Worm (Caenorhabditis elegans) whole organism, late embryonic: ENCODE measurements around the gene jmjd-5.

Experiments used
- ceh-22 ChIP-seq: sonication (generic microtip); optimal IDR thresholded peaks from 2 replicates; lab custom pipeline; 2017; ENCODE audit warnings: missing biosample characterization, missing genetic modification characterization
- ceh-45 ChIP-seq: fragments of 200-800 bp; sonication (Bioruptor generic); IDR thresholded peaks from 2 replicates; pipeline ENCODE4 v1.3.6; 2022; ENCODE audit warnings: missing genetic modification reagents, missing genetic modification characterization, missing compliant biosample characterization
- ceh-9 ChIP-seq: sonication (generic microtip); optimal IDR thresholded peaks from 2 replicates; lab custom pipeline; 2016; ENCODE audit warnings: mild to moderate bottlenecking, missing genetic modification characterization, inconsistent platforms, missing compliant biosample characterization
- elt-2 ChIP-seq: sonication (generic microtip); optimal IDR thresholded peaks from 2 replicates; lab custom pipeline; 2016; ENCODE audit warnings: missing genetic modification reagents, missing genetic modification characterization, missing compliant biosample characterization
- hlh-30 ChIP-seq: sonication (generic microtip); optimal IDR thresholded peaks from 2 replicates; lab custom pipeline; 2017; ENCODE audit warnings: antibody characterized with exemption, missing genetic modification characterization, missing compliant biosample characterization; ENCODE audit not compliant: insufficient read depth
- nfya-1 ChIP-seq: sonication (generic microtip); optimal IDR thresholded peaks from 2 replicates; lab custom pipeline; 2017; ENCODE audit warnings: missing genetic modification characterization, mild to moderate bottlenecking, missing compliant biosample characterization, antibody characterized with exemption, moderate library complexity
- nhr-11 ChIP-seq: fragments of 150-350 bp; optimal IDR thresholded peaks from 2 replicates; lab custom pipeline; 2014; ENCODE audit warnings: missing biosample characterization, missing genetic modification characterization
- npax-4 ChIP-seq: sonication (generic microtip); optimal IDR thresholded peaks from 2 replicates; lab custom pipeline; 2016; ENCODE audit warnings: missing genetic modification characterization, missing compliant biosample characterization
- pag-3 ChIP-seq: sonication (generic microtip); optimal IDR thresholded peaks from 2 replicates; lab custom pipeline; 2016; ENCODE audit warnings: missing compliant biosample characterization, missing genetic modification characterization, borderline replicate concordance
- pha-4 ChIP-seq: fragments of 150-350 bp; optimal IDR thresholded peaks from 2 replicates; lab custom pipeline; 2018; ENCODE audit warnings: missing biosample characterization, missing genetic modification reagents, missing genetic modification characterization
- pqm-1 ChIP-seq: sonication (generic microtip); optimal IDR thresholded peaks from 2 replicates; lab custom pipeline; 2016; ENCODE audit warnings: missing genetic modification characterization, missing compliant biosample characterization
- tbx-7 ChIP-seq: sonication (generic microtip); optimal IDR thresholded peaks from 2 replicates; lab custom pipeline; 2016; ENCODE audit warnings: missing genotype, missing genetic modification characterization, missing compliant biosample characterization
- unc-86 ChIP-seq: sonication (generic microtip); optimal IDR thresholded peaks from 2 replicates; lab custom pipeline; 2016; ENCODE audit warnings: missing genetic modification characterization, missing compliant biosample characterization

- TF ChIP-seq npax-4: no peak
- TF ChIP-seq pqm-1 (tag; lab: Kevin White, UChicago): no peak
- TF ChIP-seq ceh-45 (GFP tag; lab: Robert Waterston, UW): no peak
- TF ChIP-seq ceh-9 (tag; lab: Kevin White, UChicago): no peak
- TF ChIP-seq pha-4 (tag; lab: Kevin White, UChicago): no peak
- no peak for TF ChIP-seq unc-86
- peak; percentile 81 for TF ChIP-seq hlh-30 (tag; lab: Kevin White, UChicago)
- TF ChIP-seq nhr-11 (tag; lab: Kevin White, UChicago): no peak
- TF ChIP-seq tbx-7 (tag; lab: Kevin White, UChicago): no peak
- no peak for TF ChIP-seq pag-3
- TF ChIP-seq ceh-22 (tag; lab: Kevin White, UChicago): no peak
- no peak for TF ChIP-seq nfya-1 (tag; lab: Kevin White, UChicago)
- TF ChIP-seq elt-2 (tag; lab: Kevin White, UChicago): no peak
Measured at ce11 chrV:11121247-11121646, 6.0 kb upstream of the jmjd-5 start.
